Worm (Caenorhabditis elegans) whole organism, L4 larva: Measurements from ENCODE around the gene sra-7.

Experiments used
- D1046.2 ChIP-seq: fragments of 200-800 bp; sonication (Bioruptor generic); IDR thresholded peaks from 2 replicates; pipeline ENCODE4 v1.3.6; 2022; ENCODE audit warnings: missing genetic modification characterization, missing compliant biosample characterization
- F10B5.3 ChIP-seq: sonication (generic microtip); optimal IDR thresholded peaks from 2 replicates; lab custom pipeline; 2016; ENCODE audit warnings: mild to moderate bottlenecking, missing genetic modification characterization, missing compliant biosample characterization
- F26F4.8 ChIP-seq: fragments of 200-800 bp; sonication (Bioruptor generic); conservative IDR thresholded peaks from 2 replicates; pipeline ENCODE4 v1.3.6; 2022; ENCODE audit warnings: missing genetic modification characterization, missing compliant biosample characterization
- Y48G9A.11 ChIP-seq: fragments of 200-800 bp; sonication (Bioruptor generic); IDR thresholded peaks from 2 replicates; pipeline ENCODE4 v1.3.6; 2022; ENCODE audit warnings: missing genetic modification reagents, missing genetic modification characterization, missing compliant biosample characterization
- ZK546.5 ChIP-seq, 2 experiments: sonication (generic microtip); optimal IDR thresholded peaks; 2 replicates each; lab custom pipeline; 2017; ENCODE audit warnings: missing biosample characterization in 2 of 2, missing genetic modification characterization in 2 of 2
- aha-1 ChIP-seq: fragments of 150-350 bp; peaks from one replicate; lab custom pipeline; 2014; ENCODE audit warnings: missing biosample characterization, missing genetic modification characterization
- ceh-62 ChIP-seq: sonication (generic microtip); optimal IDR thresholded peaks from 2 replicates; lab custom pipeline; 2017; ENCODE audit warnings: missing biosample characterization, missing genetic modification characterization
- dmd-9 ChIP-seq: fragments of 200-800 bp; sonication (Bioruptor generic); IDR thresholded peaks from 2 replicates; pipeline ENCODE4 v1.3.6; 2022; ENCODE audit warnings: missing genetic modification reagents, missing genetic modification characterization, missing compliant biosample characterization
- dpl-1 ChIP-seq: fragments of 150-350 bp; optimal IDR thresholded peaks from 2 replicates; lab custom pipeline; 2014; ENCODE audit warnings: missing biosample characterization, missing genetic modification reagents, missing genetic modification characterization
- dve-1 ChIP-seq: sonication (generic microtip); optimal IDR thresholded peaks from 2 replicates; lab custom pipeline; 2017; ENCODE audit warnings: antibody characterized with exemption, mild to moderate bottlenecking, missing genetic modification characterization, missing compliant biosample characterization; ENCODE audit not compliant: insufficient read depth
- egl-27 ChIP-seq: sonication (generic microtip); optimal IDR thresholded peaks from 3 replicates; lab custom pipeline; 2017; ENCODE audit warnings: missing biosample characterization, missing genetic modification reagents, missing genetic modification characterization
- fos-1 ChIP-seq: fragments of 150-350 bp; optimal IDR thresholded peaks from 2 replicates; lab custom pipeline; 2014; ENCODE audit warnings: missing biosample characterization, missing genetic modification characterization
- hlh-30 ChIP-seq: sonication (generic microtip); optimal IDR thresholded peaks from 2 replicates; lab custom pipeline; 2017; ENCODE audit warnings: antibody characterized with exemption, mild to moderate bottlenecking, missing genetic modification characterization, missing compliant biosample characterization; ENCODE audit not compliant: insufficient read depth
- hmg-1.1 ChIP-seq: fragments of 200-800 bp; sonication (Bioruptor generic); IDR thresholded peaks from 2 replicates; pipeline ENCODE4 v1.3.6; 2022; ENCODE audit warnings: missing genetic modification reagents, missing genetic modification characterization, missing compliant biosample characterization
- jun-1 ChIP-seq: fragments of 150-350 bp; optimal IDR thresholded peaks from 2 replicates; lab custom pipeline; 2014; ENCODE audit warnings: missing biosample characterization, missing genetic modification reagents, missing genetic modification characterization
- lin-39 ChIP-seq: fragments of 150-350 bp; optimal IDR thresholded peaks from 2 replicates; lab custom pipeline; 2014; ENCODE audit warnings: missing biosample characterization, missing genetic modification reagents, missing genetic modification characterization
- madf-5 ChIP-seq, 2 experiments: fragments of 200-800 bp; sonication (Bioruptor generic); IDR thresholded peaks; 2 replicates each; pipeline ENCODE4 v1.3.6; 2022; ENCODE audit warnings: missing compliant biosample characterization in 2 of 2, missing genetic modification characterization in 2 of 2
- mdl-1 ChIP-seq, 2 experiments: fragments of 150-350 bp in 1 of 2; sonication (generic microtip) in 1 of 2; optimal IDR thresholded peaks; 2 replicates each; lab custom pipeline; 2014 to 2017; ENCODE audit warnings: missing biosample characterization in 2 of 2, missing genetic modification characterization in 2 of 2
- mes-2 ChIP-seq: sonication (generic microtip); optimal IDR thresholded peaks from 2 replicates; lab custom pipeline; 2016; ENCODE audit warnings: missing genotype, mild to moderate bottlenecking, missing genetic modification characterization, missing compliant biosample characterization; ENCODE audit not compliant: poor library complexity, severe bottlenecking
- mxl-2 ChIP-seq: fragments of 200-800 bp; sonication (Bioruptor generic); conservative IDR thresholded peaks from 2 replicates; pipeline ENCODE4 v1.3.6; 2022; ENCODE audit warnings: missing genetic modification reagents, missing genetic modification characterization, missing compliant biosample characterization
- nhr-102 ChIP-seq: sonication (generic microtip); optimal IDR thresholded peaks from 2 replicates; lab custom pipeline; 2016; ENCODE audit warnings: mild to moderate bottlenecking, missing genetic modification characterization, moderate library complexity, missing compliant biosample characterization
- nhr-11 ChIP-seq: fragments of 150-350 bp; optimal IDR thresholded peaks from 2 replicates; lab custom pipeline; 2014; ENCODE audit warnings: missing biosample characterization, missing genetic modification characterization
- nhr-237 ChIP-seq: sonication (generic microtip); optimal IDR thresholded peaks from 2 replicates; lab custom pipeline; 2017; ENCODE audit warnings: missing biosample characterization, missing genetic modification characterization
- nhr-28 ChIP-seq: fragments of 150-350 bp; optimal IDR thresholded peaks from 2 replicates; lab custom pipeline; 2014; ENCODE audit warnings: missing biosample characterization, missing genetic modification characterization
- nhr-42 ChIP-seq: fragments of 200-800 bp; sonication (Bioruptor generic); IDR thresholded peaks from 2 replicates; pipeline ENCODE4 v1.3.6; 2022; ENCODE audit warnings: missing genetic modification characterization, missing compliant biosample characterization
- nhr-48 ChIP-seq: sonication (generic microtip); optimal IDR thresholded peaks from 2 replicates; lab custom pipeline; 2016; ENCODE audit warnings: mild to moderate bottlenecking, missing genetic modification characterization, missing compliant biosample characterization
- nhr-76 ChIP-seq: fragments of 150-350 bp; optimal IDR thresholded peaks from 2 replicates; lab custom pipeline; 2014; ENCODE audit warnings: missing biosample characterization, missing genetic modification characterization
- nhr-77 ChIP-seq: fragments of 150-350 bp; optimal IDR thresholded peaks from 2 replicates; lab custom pipeline; 2014; ENCODE audit warnings: missing biosample characterization, missing genetic modification characterization
- pha-4 ChIP-seq, 2 experiments: fragments of 150-350 bp in 1 of 2; fragments of 200-800 bp in 1 of 2; sonication (Bioruptor generic) in 1 of 2; IDR thresholded peaks in 1 of 2; optimal IDR thresholded peaks in 1 of 2; 2 replicates each; pipeline versions ENCODE4 v1.3.6 to Lab custom; 2014 to 2022; ENCODE audit warnings: missing genetic modification characterization in 2 of 2, missing genetic modification reagents in 2 of 2, missing biosample characterization in 1 of 2, missing compliant biosample characterization in 1 of 2
- pqm-1 ChIP-seq: sonication (generic microtip); optimal IDR thresholded peaks from 2 replicates; lab custom pipeline; 2017; ENCODE audit warnings: missing biosample characterization, missing genetic modification characterization
- skn-1 ChIP-seq: fragments of 150-350 bp; optimal IDR thresholded peaks from 2 replicates; lab custom pipeline; 2014; ENCODE audit warnings: missing biosample characterization, missing genetic modification characterization
- spr-1 ChIP-seq: sonication (generic microtip); optimal IDR thresholded peaks from 2 replicates; lab custom pipeline; 2016; ENCODE audit warnings: mild to moderate bottlenecking, missing genetic modification characterization, missing compliant biosample characterization
- tra-1 ChIP-seq: fragments of 200-800 bp; sonication (Bioruptor generic); IDR thresholded peaks from 2 replicates; pipeline ENCODE4 v1.3.6; 2022; ENCODE audit warnings: missing genetic modification reagents, missing genetic modification characterization, missing compliant biosample characterization
- unc-62 ChIP-seq, 3 experiments: fragments of 150-350 bp in 1 of 3; sonication (generic microtip); optimal IDR thresholded peaks in 2 of 3; peaks in 1 of 3; 1 replicate in 1 of 3; 2 replicates in 2 of 3; lab custom pipeline; 2014 to 2017; ENCODE audit warnings: missing biosample characterization in 3 of 3, missing genetic modification characterization in 3 of 3, missing genetic modification reagents in 3 of 3, missing genotype in 1 of 3
- vab-7 ChIP-seq: fragments of 200-800 bp; sonication (Bioruptor generic); IDR thresholded peaks from 2 replicates; pipeline ENCODE4 v1.3.6; 2022; ENCODE audit warnings: missing genetic modification reagents, missing genetic modification characterization, missing compliant biosample characterization
- zip-11 ChIP-seq: fragments of 200-800 bp; sonication (Bioruptor generic); IDR thresholded peaks from 2 replicates; pipeline ENCODE4 v1.3.6; 2022; ENCODE audit warnings: missing genetic modification characterization, missing compliant biosample characterization
- zip-2 ChIP-seq: fragments of 150-350 bp; optimal IDR thresholded peaks from 2 replicates; lab custom pipeline; 2014; ENCODE audit warnings: missing biosample characterization, missing genetic modification characterization
- ztf-11 ChIP-seq: fragments of 150-350 bp; optimal IDR thresholded peaks from 2 replicates; lab custom pipeline; 2014; ENCODE audit warnings: missing biosample characterization, missing genetic modification characterization

sra-7 gene

DNA sequence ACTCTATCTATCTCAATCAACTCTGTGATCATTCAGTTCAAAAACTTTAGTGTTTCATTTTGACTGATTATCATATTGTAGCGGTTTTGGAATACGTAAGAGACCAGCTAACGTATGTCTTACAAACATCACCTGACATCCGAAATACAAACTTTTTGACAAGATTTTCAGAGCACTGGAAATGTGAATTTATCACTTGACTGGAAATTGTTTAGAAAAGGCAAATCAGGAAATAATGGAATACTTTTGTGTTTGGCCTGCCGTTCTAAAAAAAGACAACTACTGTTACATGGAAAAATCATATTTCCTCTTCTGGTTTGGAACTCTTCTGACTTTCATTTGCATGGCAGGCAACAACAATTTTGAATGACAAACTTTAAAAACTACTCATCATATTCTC lies 7.0 kb downstream of the sra-7 start, which contains the start of gene F35H8.12:
Gene F35H8.12, plus strand, starts transcription at position 301 of the 400 bp plus-strand sequence.
- TF ChIP-seq nhr-77 (no peak), mdl-1 (tag; optimal IDR thresholded peaks at IDR 0.05; lab: Kevin White, UChicago) (no peak), ztf-11 (tag; lab: Kevin White, UChicago) (no peak), ZK546.5 (tag; optimal IDR thresholded peaks at IDR 0.05; lab: Kevin White, UChicago) (no peak), D1046.2 (GFP tag; lab: Robert Waterston, UW) (no peak), nhr-76 (tag; lab: Kevin White, UChicago) (no peak), fos-1 (no peak), dmd-9 (no peak), pqm-1 (tag; lab: Kevin White, UChicago) (no peak), spr-1 (tag; lab: Kevin White, UChicago) (no peak), zip-11 (no peak), pha-4 (GFP tag; IDR thresholded peaks at IDR 0.05; lab: Robert Waterston, UW) (no peak), pha-4 (tag; optimal IDR thresholded peaks at IDR 0.05; lab: Kevin White, UChicago) (no peak), dpl-1 (no peak)

DNA sequence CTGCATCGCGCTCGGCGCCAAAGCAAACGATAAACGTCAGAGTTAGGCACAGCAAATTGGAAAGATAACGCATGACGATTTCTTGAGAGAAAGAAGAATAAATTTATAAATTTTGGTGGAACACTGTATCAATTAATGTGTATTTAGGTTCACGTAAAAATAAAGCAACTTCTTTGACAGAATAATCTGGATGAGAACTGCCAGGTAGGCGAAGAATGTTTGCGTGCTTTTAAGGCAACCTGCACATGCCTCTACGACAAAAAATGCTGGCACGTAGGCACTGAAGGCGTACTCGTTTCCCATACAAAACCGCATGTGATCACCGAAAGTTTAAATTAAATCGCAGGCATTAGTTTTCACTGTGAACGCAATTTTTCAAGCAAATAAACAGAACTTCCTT lies 8.7 kb downstream of the sra-7 start, which contains the start of gene F35H8.1:
Gene F35H8.1, minus strand, starts transcription at position 101 of the 400 bp plus-strand sequence.
- TF ChIP-seq unc-62 (GFP tag; optimal IDR thresholded peaks at IDR 0.05 in 1 of 2; lab: Kevin White, UChicago) (peak in 1 of 2 experiments; percentile 12), unc-62 (tag; optimal IDR thresholded peaks at IDR 0.05; lab: Kevin White, UChicago) (no peak), nhr-42 (GFP tag; lab: Robert Waterston, UW) (no peak)

DNA sequence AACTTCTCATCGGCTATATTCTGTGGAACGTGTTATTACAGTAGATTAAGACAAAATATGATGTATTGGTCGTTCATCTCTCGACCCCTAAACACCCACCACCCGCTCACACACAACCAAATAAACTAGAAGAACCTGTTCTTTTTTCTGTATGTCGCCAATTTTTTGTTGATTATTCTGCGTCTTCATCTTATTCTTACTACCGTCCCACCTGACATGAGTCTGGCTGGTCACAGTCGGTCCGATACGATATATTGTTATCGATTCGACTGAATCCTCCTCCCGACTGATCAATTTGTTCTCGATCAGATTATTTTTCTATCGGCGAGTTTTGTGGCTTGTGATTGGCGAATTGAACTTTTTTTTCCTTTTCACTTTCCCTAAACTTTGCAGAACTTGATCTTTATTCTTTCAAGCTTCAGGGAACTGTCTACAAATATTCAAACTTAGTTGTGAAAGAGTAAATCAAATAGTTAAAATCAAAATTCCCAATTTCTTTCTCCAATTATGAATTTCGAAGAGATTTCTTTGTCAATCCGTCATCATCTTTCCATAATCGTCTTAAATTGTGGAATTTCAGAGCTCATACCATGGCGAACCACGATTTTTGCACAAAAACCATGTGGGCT lies 10.6 kb downstream of the sra-7 start, which contains the start of gene F35H8.2:
Gene F35H8.2, plus strand, starts transcription at position 579 of the 629 bp plus-strand sequence.
- TF ChIP-seq fos-1 (no peak), mxl-2 (no peak), mes-2 (tag; lab: Kevin White, UChicago) (no peak), ztf-11 (tag; lab: Kevin White, UChicago) (no peak), hlh-30 (tag; lab: Kevin White, UChicago) (peak; percentile 67), jun-1 (tag; lab: Kevin White, UChicago) (no peak), hmg-1.1 (GFP tag; lab: Robert Waterston, UW) (no peak), dve-1 (no peak), aha-1 (tag; lab: Kevin White, UChicago) (peak; percentile 35), madf-5 (GFP tag; IDR thresholded peaks at IDR 0.05; lab: Robert Waterston, UW) (no peak), ceh-62 (tag; lab: Kevin White, UChicago) (no peak), egl-27 (tag; lab: Kevin White, UChicago) (no peak), F10B5.3 (tag; lab: Kevin White, UChicago) (no peak), nhr-48 (no peak), nhr-237 (no peak), skn-1 (tag; lab: Kevin White, UChicago) (no peak), lin-39 (tag; lab: Kevin White, UChicago) (no peak), mdl-1 (tag; optimal IDR thresholded peaks at IDR 0.05; lab: Kevin White, UChicago) (peak in 1 of 2 experiments; percentile 40), tra-1 (GFP tag; lab: Robert Waterston, UW) (no peak), nhr-28 (tag; lab: Kevin White, UChicago) (peak; percentile 55)

- peak; percentile 91 for TF ChIP-seq aha-1 (tag; lab: Kevin White, UChicago)
- no peak for TF ChIP-seq F26F4.8 (GFP tag; lab: Robert Waterston, UW)
- TF ChIP-seq zip-2 (tag; lab: Kevin White, UChicago): no peak
- no peak for TF ChIP-seq nhr-76 (tag; lab: Kevin White, UChicago)
- TF ChIP-seq unc-62 (GFP tag; optimal IDR thresholded peaks at IDR 0.05 in 1 of 2; lab: Kevin White, UChicago): peak in 1 of 2 experiments; percentile 69
- TF ChIP-seq unc-62 (tag; optimal IDR thresholded peaks at IDR 0.05; lab: Kevin White, UChicago): no peak
- no peak for TF ChIP-seq nhr-102
- no peak for TF ChIP-seq nhr-11 (tag; lab: Kevin White, UChicago)
- TF ChIP-seq vab-7 (GFP tag; lab: Robert Waterston, UW): no peak
- no peak for TF ChIP-seq dve-1
- no peak for TF ChIP-seq Y48G9A.11 (GFP tag; lab: Robert Waterston, UW)
Measured at ce11 chrII:9556582-9556981, 12.1 kb downstream of the sra-7 start.
